Worm (Caenorhabditis elegans) whole organism, L4/young adult: Measurements from ENCODE around the gene Y56A3A.33.

Experiments used
- W03F9.2 ChIP-seq: fragments of 150-350 bp; optimal IDR thresholded peaks from 2 replicates; lab custom pipeline; 2014; ENCODE audit warnings: missing biosample characterization, missing genetic modification characterization
- dao-5 ChIP-seq: sonication (generic microtip); optimal IDR thresholded peaks from 2 replicates; lab custom pipeline; 2016; ENCODE audit warnings: missing genotype, missing genetic modification characterization, moderate library complexity, missing compliant biosample characterization
- him-1 ChIP-seq: sonication (generic microtip); optimal IDR thresholded peaks from 2 replicates; lab custom pipeline; 2016; ENCODE audit warnings: missing genotype, missing genetic modification reagents, missing genetic modification characterization, missing compliant biosample characterization

ce11 chrIII:12052206-12052605 is 49.5 kb upstream of the Y56A3A.33 start, which contains the start of gene Y79H2A.3:
- TF ChIP-seq dao-5 (tag; lab: Kevin White, UChicago) (no peak), W03F9.2 (no peak), him-1 (tag; lab: Kevin White, UChicago) (no peak)
